Worm (Caenorhabditis elegans) whole organism, mixed stage, embryonic: Measurements from ENCODE around the gene F52G3.7.

ENCODE experiments used
- blmp-1 ChIP-seq: fragments of 150-350 bp; optimal IDR thresholded peaks from 2 replicates; lab custom pipeline; 2014; ENCODE audit warnings: missing biosample characterization, missing genetic modification characterization
- elt-3 ChIP-seq: fragments of 150-350 bp; optimal IDR thresholded peaks from 2 replicates; lab custom pipeline; 2014; ENCODE audit warnings: missing biosample characterization, missing genetic modification characterization
- lin-13 ChIP-seq: fragments of 150-350 bp; optimal IDR thresholded peaks from 2 replicates; lab custom pipeline; 2014; ENCODE audit warnings: missing biosample characterization, missing genetic modification characterization
- lsy-2 ChIP-seq: fragments of 150-350 bp; optimal IDR thresholded peaks from 2 replicates; lab custom pipeline; 2014; ENCODE audit warnings: missing biosample characterization, missing genetic modification characterization
- nhr-76 ChIP-seq: sonication (generic microtip); optimal IDR thresholded peaks from 2 replicates; lab custom pipeline; 2017; ENCODE audit warnings: missing biosample characterization, missing genetic modification characterization

DNA sequence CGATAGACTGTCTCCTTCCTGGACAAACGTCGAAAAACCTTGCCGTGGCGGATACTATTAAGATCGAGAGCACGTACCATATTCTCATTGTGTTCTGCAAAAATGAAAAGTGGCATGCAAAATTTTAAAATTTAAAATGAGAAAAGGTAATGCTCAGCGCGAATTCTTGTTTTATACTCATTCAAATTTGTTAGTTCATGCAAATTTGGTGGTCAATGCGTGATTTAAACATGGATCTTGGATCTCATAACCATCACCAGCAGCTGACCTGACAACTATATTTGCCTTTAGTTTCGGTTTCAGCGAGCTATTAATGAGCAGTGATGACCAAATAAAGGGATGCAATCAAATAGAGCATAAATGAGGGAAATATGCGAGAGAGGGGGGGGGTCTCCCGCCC, 12.3 kb downstream of the F52G3.7 start, which contains the start of gene F52G3.5:
- TF ChIP-seq nhr-76 = no peak
- TF ChIP-seq elt-3 (tag; lab: Kevin White, UChicago) = no peak
- no peak for TF ChIP-seq lin-13 (tag; lab: Kevin White, UChicago)
- TF ChIP-seq blmp-1 = no peak
- no peak for TF ChIP-seq lsy-2 (tag; lab: Kevin White, UChicago)
